Fruit fly (Drosophila melanogaster): ENCODE results near the gene Top1.

Gene Top1

DNA sequence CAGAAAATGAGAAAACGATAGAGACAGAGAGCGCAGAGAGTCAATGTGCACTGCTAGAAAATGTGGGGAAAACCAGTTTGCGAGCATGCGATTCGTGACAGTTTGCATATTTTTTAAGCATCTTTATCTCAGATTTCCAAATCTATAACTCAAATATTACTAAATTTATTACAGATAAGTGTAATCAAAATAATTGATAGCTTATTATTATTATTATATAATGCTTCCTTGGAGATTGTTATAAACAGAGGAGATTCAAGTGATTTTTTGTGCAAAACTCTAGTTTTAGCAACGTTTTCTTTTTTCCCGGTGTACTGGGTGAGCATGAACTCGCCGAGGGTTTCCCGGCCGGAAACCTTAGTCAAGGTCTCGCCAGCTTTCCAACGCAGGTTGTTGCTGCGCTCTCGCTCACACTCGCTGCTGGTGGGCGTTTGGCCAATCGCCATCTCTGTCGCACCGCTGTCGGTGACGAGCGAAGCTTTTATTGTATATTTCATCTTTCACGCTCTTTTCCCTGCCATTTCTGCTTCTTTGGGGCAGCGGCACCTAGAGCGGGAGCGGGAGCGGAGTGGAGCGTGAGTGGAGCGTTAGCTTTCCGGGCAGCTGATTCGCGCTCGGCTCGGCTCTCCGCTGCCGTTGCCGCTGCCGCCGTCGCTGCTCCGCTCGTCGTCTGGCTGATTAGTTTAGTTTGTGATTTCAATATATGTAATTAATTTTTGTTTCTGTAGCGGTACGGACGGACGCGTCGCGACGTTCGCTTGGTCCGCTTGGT, 20.8 kb upstream of the Top1 start (continued):
- TF ChIP-seq CG3032 (tag; optimal IDR thresholded peaks at IDR 0.05) (peak; percentile 90), CG10631 (GFP tag; optimal IDR thresholded peaks at IDR 0.05) (peak; percentile 90), achi (GFP tag; optimal IDR thresholded peaks at IDR 0.05) (peak; percentile 89), lz (GFP tag; optimal IDR thresholded peaks at IDR 0.05) (peak; percentile 79), fkh (GFP tag; optimal IDR thresholded peaks at IDR 0.05) (peak; percentile 83), CG9139 (GFP tag; optimal IDR thresholded peaks at IDR 0.05) (peak; percentile 74), CG4318 (GFP tag; optimal IDR thresholded peaks at IDR 0.05) (peak; percentile 96), salr (GFP tag; optimal IDR thresholded peaks at IDR 0.05) (peak; percentile 60 to 90), Hr4 (GFP tag; optimal IDR thresholded peaks at IDR 0.05) (peak; percentile 90)

dm6 chrX:15299927-15300740, 19.1 kb upstream of the Top1 start:
- TF ChIP-seq eg (GFP tag; IDR thresholded peaks at IDR 0.05) (0 out of 3 replicates have a peak, but pooled peaks have one; percentile 19), CG10631 (GFP tag; optimal IDR thresholded peaks at IDR 0.05) (no peak)

dm6 chrX:15301175-15301574, 18.1 kb upstream of the Top1 start:
- TF ChIP-seq Sox15 (GFP tag; optimal IDR thresholded peaks at IDR 0.05) (no peak), vri (GFP tag; optimal IDR thresholded peaks at IDR 0.05) (peak; percentile 17), svp (GFP tag) (peak; percentile 58)

DNA sequence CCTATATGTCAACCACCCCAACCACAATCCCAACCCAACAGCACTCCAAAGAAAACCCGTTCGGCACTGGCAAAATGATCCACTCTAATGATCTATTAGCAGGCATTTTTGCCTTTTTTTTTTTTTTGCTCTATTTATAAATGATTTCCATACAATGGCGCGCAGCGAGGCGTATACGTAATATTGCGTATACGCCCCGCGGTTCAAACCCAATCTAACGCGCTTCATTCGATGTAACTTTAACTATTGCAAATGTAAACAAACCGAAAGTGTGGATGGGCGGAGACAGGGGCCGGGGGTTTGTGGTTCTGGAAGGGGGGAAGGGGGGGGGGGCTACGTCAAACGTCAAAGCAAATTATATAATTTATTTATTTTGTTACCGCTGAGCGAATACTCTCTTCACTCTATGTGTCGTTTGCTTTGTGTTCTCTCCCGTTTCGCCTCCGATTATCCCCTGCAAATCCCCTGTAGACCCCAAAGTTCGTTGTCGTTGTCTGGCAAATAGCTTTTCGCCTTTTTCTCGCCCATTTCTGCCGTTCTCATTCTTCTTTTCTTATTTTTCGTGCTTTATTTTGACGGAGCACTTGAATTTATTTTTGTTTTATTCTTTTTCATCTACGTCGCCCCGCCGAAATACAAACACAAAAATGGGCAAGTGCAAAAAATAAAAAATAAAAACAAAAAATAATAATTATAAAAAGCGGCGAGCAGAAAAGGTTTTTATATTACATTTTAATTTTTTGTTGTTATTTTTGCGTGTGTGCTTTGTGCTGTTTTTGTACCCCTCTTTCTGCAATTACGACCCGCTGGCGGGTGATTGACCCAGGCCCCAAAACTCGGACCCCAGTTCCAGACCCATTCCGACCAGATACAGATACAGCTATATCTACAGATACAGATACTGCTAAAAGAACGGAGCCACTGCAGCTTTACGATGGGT, 15.8 kb upstream of the Top1 start:
- TF ChIP-seq eg (GFP tag; IDR thresholded peaks at IDR 0.05): 0 out of 3 replicates have a peak, but pooled peaks have one; percentile 26
- TF ChIP-seq Sox102F (GFP tag; optimal IDR thresholded peaks at IDR 0.05): peak; percentile 15
- TF ChIP-seq CG6854 (GFP tag; optimal IDR thresholded peaks at IDR 0.05): peak; percentile 15
- no peak for TF ChIP-seq CG32006 (GFP tag; optimal IDR thresholded peaks at IDR 0.05)
- no peak for TF ChIP-seq CG31627 (GFP tag; optimal IDR thresholded peaks at IDR 0.05)
- peak; percentile 77 for TF ChIP-seq svp (GFP tag)
- TF ChIP-seq CG15336 (GFP tag; IDR thresholded peaks at IDR 0.05): no peak
- no peak for TF ChIP-seq CG3919 (GFP tag; optimal IDR thresholded peaks at IDR 0.05)
- no peak for TF ChIP-seq CG7368 (GFP tag; optimal IDR thresholded peaks at IDR 0.05)
- no peak for TF ChIP-seq Smox (GFP tag; optimal IDR thresholded peaks at IDR 0.05)
- TF ChIP-seq fkh (GFP tag; optimal IDR thresholded peaks at IDR 0.05): peak; percentile 75
- no peak for TF ChIP-seq dsx (GFP tag; optimal IDR thresholded peaks at IDR 0.05; ENCODE audit: poor library complexity, severe bottlenecking)
- TF ChIP-seq ss (GFP tag; optimal IDR thresholded peaks at IDR 0.05): no peak
- no peak for TF ChIP-seq CG1621 (tag; optimal IDR thresholded peaks at IDR 0.05)
- no peak for TF ChIP-seq Hr39 (GFP tag; optimal IDR thresholded peaks at IDR 0.05)
- no peak for TF ChIP-seq Met (GFP tag; optimal IDR thresholded peaks at IDR 0.05)
- TF ChIP-seq Eip78C (GFP tag): peak; percentile 18
- TF ChIP-seq CG9139 (GFP tag; optimal IDR thresholded peaks at IDR 0.05): no peak
- no peak for TF ChIP-seq CG10669 (GFP tag; optimal IDR thresholded peaks at IDR 0.05)
- TF ChIP-seq vri (GFP tag; optimal IDR thresholded peaks at IDR 0.05): peak; percentile 84
- no peak for TF ChIP-seq Sox14 (GFP tag; optimal IDR thresholded peaks at IDR 0.05)
- TF ChIP-seq Eip93F (GFP tag; optimal IDR thresholded peaks at IDR 0.05): peak; percentile 49
- TF ChIP-seq fd59A (GFP tag; optimal IDR thresholded peaks at IDR 0.05): no peak
- TF ChIP-seq CG6163 (GFP tag; IDR thresholded peaks at IDR 0.05): no peak
- peak; percentile 13 for TF ChIP-seq Blimp-1 (GFP tag; optimal IDR thresholded peaks at IDR 0.05)
- TF ChIP-seq CG11902 (GFP tag; optimal IDR thresholded peaks at IDR 0.05): no peak

Data from whole organism, prepupa.